Worm (Caenorhabditis elegans): ENCODE data around the gene eor-1.

Gene eor-1

DNA sequence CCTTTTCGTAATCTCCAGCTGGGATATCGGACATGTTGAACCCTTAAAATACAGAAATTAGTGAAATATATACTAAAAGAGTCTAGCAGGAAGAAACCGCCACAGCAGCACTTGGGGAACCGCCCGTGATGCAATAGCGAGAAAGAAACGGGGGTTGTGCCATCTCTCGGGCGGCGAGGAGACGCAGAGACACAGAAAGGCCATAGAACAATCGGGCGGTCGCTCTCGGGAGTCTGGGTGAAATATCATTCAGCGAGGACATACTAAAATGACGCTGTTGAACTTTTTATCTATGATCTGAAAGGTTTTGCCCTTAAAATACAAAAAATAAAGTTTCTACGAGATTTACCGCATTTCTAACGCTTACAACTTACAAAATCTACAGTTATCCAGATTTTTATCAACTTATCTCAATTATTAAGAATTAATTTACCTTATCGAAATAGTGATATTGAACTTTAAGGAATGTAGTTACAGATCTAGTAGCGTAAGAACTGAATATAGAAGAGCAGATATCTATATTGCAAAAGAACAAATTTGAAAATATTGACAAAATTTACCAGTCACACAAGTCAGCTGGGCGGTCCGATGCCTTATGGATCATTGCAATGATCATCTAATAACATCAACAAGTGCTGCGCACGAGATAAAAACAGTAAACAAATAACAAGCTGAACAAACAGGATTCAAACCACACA lies 50.4 kb downstream of the eor-1 start, which contains the start of gene cyc-2.1:
Gene cyc-2.1 (minus strand): TSS at position 605 of the 698 bp plus-strand sequence.
- TF ChIP-seq K11D2.4 (GFP tag; IDR thresholded peaks at IDR 0.05) (0 out of 2 replicates have a peak, but pooled peaks have one; percentile 21), ztf-25 (GFP tag; IDR thresholded peaks at IDR 0.05) (no peak), F37B4.10 (GFP tag; IDR thresholded peaks at IDR 0.05) (no peak), him-1 (tag; optimal IDR thresholded peaks at IDR 0.05) (no peak), lir-1 (GFP tag; conservative IDR thresholded peaks at IDR 0.05) (no peak), Y95B8A.8 (GFP tag; IDR thresholded peaks at IDR 0.05) (peak; percentile 78), nhr-80 (tag; optimal IDR thresholded peaks at IDR 0.05) (peak; percentile 91), cebp-1 (GFP tag; IDR thresholded peaks at IDR 0.05) (0 out of 2 replicates have a peak, but pooled peaks have one; percentile 35), cebp-1 (tag; optimal IDR thresholded peaks at IDR 0.05) (peak; percentile 82), attf-5 (GFP tag; optimal IDR thresholded peaks at IDR 0.05) (peak; percentile 92), F49E8.2 (tag; optimal IDR thresholded peaks at IDR 0.05; ENCODE audit: insufficient read depth) (peak; percentile 90), pha-4 (tag; optimal IDR thresholded peaks at IDR 0.05) (no peak), lag-1 (GFP tag; IDR thresholded peaks at IDR 0.05) (no peak), ekl-4 (GFP tag; IDR thresholded peaks at IDR 0.05) (peak; percentile 79; the same call in 1 of the 2 replicates), ceh-40 (GFP tag; IDR thresholded peaks at IDR 0.05) (peak; percentile 49; the same call in 1 of the 2 replicates), ceh-58 (GFP tag; IDR thresholded peaks at IDR 0.05) (0 out of 2 replicates have a peak, but pooled peaks have one; percentile 10), ztf-6 (GFP tag; IDR thresholded peaks at IDR 0.05) (0 out of 2 replicates have a peak, but pooled peaks have one; percentile 44), F57A8.1 (GFP tag; optimal IDR thresholded peaks at IDR 0.05) (no peak), Y79H2A.3 (GFP tag; conservative IDR thresholded peaks at IDR 0.05) (no peak), mes-4 (tag; optimal IDR thresholded peaks at IDR 0.05) (peak; percentile 6), egl-44 (GFP tag; IDR thresholded peaks at IDR 0.05) (0 out of 2 replicates have a peak, but pooled peaks have one; percentile 39), efl-1 (GFP tag; optimal IDR thresholded peaks at IDR 0.05) (peak; percentile 5), ztf-3 (GFP tag; optimal IDR thresholded peaks at IDR 0.05) (no peak), ceh-100 (GFP tag; IDR thresholded peaks at IDR 0.05) (peak; percentile 38), xnd-1 (tag; optimal IDR thresholded peaks at IDR 0.05) (peak; percentile 57), K12H6.12 (tag; optimal IDR thresholded peaks at IDR 0.05) (peak; percentile 45), pbrm-1 (GFP tag; IDR thresholded peaks at IDR 0.05) (peak; percentile 52), egrh-3 (GFP tag; IDR thresholded peaks at IDR 0.05) (no peak), Y67H2A.10 (GFP tag; conservative IDR thresholded peaks at IDR 0.05) (no peak), mcd-1 (GFP tag; IDR thresholded peaks at IDR 0.05) (peak; percentile 81), aptf-3 (GFP tag; IDR thresholded peaks at IDR 0.05) (peak; percentile 76; the same call in 1 of the 2 replicates), tbx-9 (tag; optimal IDR thresholded peaks at IDR 0.05; ENCODE audit: borderline replicate concordance) (no peak), B0035.1 (tag; optimal IDR thresholded peaks at IDR 0.05) (no peak), zfh-2 (GFP tag; conservative IDR thresholded peaks at IDR 0.05) (peak; percentile 93), F10E7.11 (tag; optimal IDR thresholded peaks at IDR 0.05) (no peak), sptf-2 (GFP tag; optimal IDR thresholded peaks at IDR 0.05) (no peak), dpl-1 (GFP tag; optimal IDR thresholded peaks at IDR 0.05) (no peak), lin-26 (GFP tag; IDR thresholded peaks at IDR 0.05) (peak; percentile 66), nfya-1 (tag; optimal IDR thresholded peaks at IDR 0.05; ENCODE audit: borderline replicate concordance, insufficient read depth) (no peak), lin-35 (GFP tag; optimal IDR thresholded peaks at IDR 0.05) (peak in 1 of 3 experiments; percentile 51), nhr-179 (tag; optimal IDR thresholded peaks at IDR 0.05) (no peak), hrde-1 (tag; optimal IDR thresholded peaks at IDR 0.05; ENCODE audit: borderline replicate concordance) (peak; percentile 94), fkh-3 (tag; optimal IDR thresholded peaks at IDR 0.05) (no peak), dox-1 (GFP tag; IDR thresholded peaks at IDR 0.05) (peak; percentile 74), ceh-91 (GFP tag; IDR thresholded peaks at IDR 0.05) (no peak), madf-3 (GFP tag; IDR thresholded peaks at IDR 0.05) (peak; percentile 79)

Data from whole organism, young adult.